Fruit fly (Drosophila melanogaster): ENCODE results near the gene Octalpha2R.

The Octalpha2R gene

dm6 chr3R:18804278-18804903, 44.6 kb downstream of the Octalpha2R start (continued):
- no peak for TF ChIP-seq fd64A (GFP tag; optimal IDR thresholded peaks at IDR 0.05)
- TF ChIP-seq CG14710 (tag; optimal IDR thresholded peaks at IDR 0.05), result no peak
- no peak for TF ChIP-seq CG17568 (GFP tag; optimal IDR thresholded peaks at IDR 0.05)
- no peak for TF ChIP-seq zfh2 (GFP tag; optimal IDR thresholded peaks at IDR 0.05)
- peak; percentile 32 for TF ChIP-seq Oli (tag; optimal IDR thresholded peaks at IDR 0.05)
- no peak for TF ChIP-seq CG10979 (tag; optimal IDR thresholded peaks at IDR 0.05)
- TF ChIP-seq CG18764 (GFP tag; optimal IDR thresholded peaks at IDR 0.05), result no peak
- TF ChIP-seq CG16779 (GFP tag; IDR thresholded peaks at IDR 0.05), result no peak
- no peak for TF ChIP-seq Rfx (GFP tag; IDR thresholded peaks at IDR 0.05)
- TF ChIP-seq Hr3 (GFP tag; optimal IDR thresholded peaks at IDR 0.05), result no peak
- TF ChIP-seq CG2129 (GFP tag; IDR thresholded peaks at IDR 0.05; ENCODE audit: partially characterized antibody), result no peak
- no peak for TF ChIP-seq Sry-β (GFP tag; optimal IDR thresholded peaks at IDR 0.05)
- no peak for TF ChIP-seq Meics (GFP tag; optimal IDR thresholded peaks at IDR 0.05)
- no peak for TF ChIP-seq chinmo (GFP tag; IDR thresholded peaks at IDR 0.05; ENCODE audit: partially characterized antibody)
- no peak for TF ChIP-seq CG12744 (GFP tag; optimal IDR thresholded peaks at IDR 0.05)
- TF ChIP-seq CG8478 (optimal IDR thresholded peaks at IDR 0.05), result no peak
- no peak for TF ChIP-seq CG17912 (GFP tag; optimal IDR thresholded peaks at IDR 0.05)
- TF ChIP-seq MTF-1 (GFP tag; optimal IDR thresholded peaks at IDR 0.05; ENCODE audit: borderline replicate concordance), result no peak
- no peak for TF ChIP-seq usp (GFP tag; optimal IDR thresholded peaks at IDR 0.05)
- TF ChIP-seq amos (GFP tag; IDR thresholded peaks at IDR 0.05; ENCODE audit: partially characterized antibody), result no peak
- peak; percentile 79 for TF ChIP-seq CG11504 (tag; optimal IDR thresholded peaks at IDR 0.05)
- no peak for TF ChIP-seq CG13775 (GFP tag; optimal IDR thresholded peaks at IDR 0.05)
- no peak for TF ChIP-seq Neu2 (GFP tag; optimal IDR thresholded peaks at IDR 0.05; ENCODE audit: borderline replicate concordance)
- no peak for TF ChIP-seq Lpt (GFP tag; optimal IDR thresholded peaks at IDR 0.05)
- peak; percentile 28; the same call in 1 of the 2 replicates for TF ChIP-seq wor (GFP tag; IDR thresholded peaks at IDR 0.05)
- TF ChIP-seq CkIIα-i1 (GFP tag; IDR thresholded peaks at IDR 0.05), result no peak
- no peak for TF ChIP-seq Nf-YA (GFP tag; IDR thresholded peaks at IDR 0.05)
- 0 out of 3 replicates have a peak, but pooled peaks have one; percentile 35 for TF ChIP-seq Mrtf (GFP tag; IDR thresholded peaks at IDR 0.05)
- TF ChIP-seq Hr39 (optimal IDR thresholded peaks at IDR 0.05), result no peak
- no peak for TF ChIP-seq CG12071 (GFP tag; optimal IDR thresholded peaks at IDR 0.05)
- TF ChIP-seq CG14860 (GFP tag; IDR thresholded peaks at IDR 0.05; ENCODE audit: partially characterized antibody), result no peak
- no peak for TF ChIP-seq croc (GFP tag; conservative IDR thresholded peaks at IDR 0.05)
- no peak for TF ChIP-seq CG15696 (tag; optimal IDR thresholded peaks at IDR 0.05)
- TF ChIP-seq Hr51 (GFP tag; optimal IDR thresholded peaks at IDR 0.05), result peak in 1 of 2 experiments; percentile 35
- TF ChIP-seq CG8765 (GFP tag; IDR thresholded peaks at IDR 0.05), result no peak
- no peak for TF ChIP-seq Ssrp (tag; optimal IDR thresholded peaks at IDR 0.05)
- no peak for TF ChIP-seq CG11695 (GFP tag; IDR thresholded peaks at IDR 0.05)
- TF ChIP-seq HmgZ (tag; optimal IDR thresholded peaks at IDR 0.05), result no peak
- no peak for TF ChIP-seq vfl (GFP tag; optimal IDR thresholded peaks at IDR 0.05)
- TF ChIP-seq zfh1 (GFP tag; IDR thresholded peaks at IDR 0.05), result no peak
- TF ChIP-seq CG17328 (GFP tag; IDR thresholded peaks at IDR 0.05), result no peak
- no peak for TF ChIP-seq jumu (GFP tag; optimal IDR thresholded peaks at IDR 0.05)
- no peak for TF ChIP-seq vnd (GFP tag; IDR thresholded peaks at IDR 0.05; ENCODE audit: partially characterized antibody)
- TF ChIP-seq CG5180 (GFP tag; optimal IDR thresholded peaks at IDR 0.05), result peak; percentile 28
- no peak for TF ChIP-seq cato (GFP tag; optimal IDR thresholded peaks at IDR 0.05; ENCODE audit: borderline replicate concordance)
- TF ChIP-seq fu2 (GFP tag; optimal IDR thresholded peaks at IDR 0.05), result no peak
- no peak for TF ChIP-seq pum (GFP tag; optimal IDR thresholded peaks at IDR 0.05)
- TF ChIP-seq CG6683 (GFP tag; optimal IDR thresholded peaks at IDR 0.05), result no peak
- no peak for TF ChIP-seq CG9437 (GFP tag; optimal IDR thresholded peaks at IDR 0.05)
- TF ChIP-seq Asciz (GFP tag; optimal IDR thresholded peaks at IDR 0.05), result peak; percentile 37

All from whole organism, embryonic.